Worm (Caenorhabditis elegans): ENCODE data around the gene H39E23.2.

- TF ChIP-seq ama-1 (optimal IDR thresholded peaks at IDR 0.05) = no peak
- TF ChIP-seq fos-1 (tag; optimal IDR thresholded peaks at IDR 0.05) = no peak
- no peak for TF ChIP-seq unc-62 (GFP tag; optimal IDR thresholded peaks at IDR 0.05)
- no peak for TF ChIP-seq nhr-25 (tag; optimal IDR thresholded peaks at IDR 0.05)
- TF ChIP-seq nhr-12 (tag; optimal IDR thresholded peaks at IDR 0.05) = no peak
- TF ChIP-seq aly-2 (tag; optimal IDR thresholded peaks at IDR 0.05) = no peak
- no peak for TF ChIP-seq nhr-23 (tag; optimal IDR thresholded peaks at IDR 0.05)
- no peak for TF ChIP-seq egl-27 (tag; optimal IDR thresholded peaks at IDR 0.05)
- no peak for TF ChIP-seq nhr-11 (tag; optimal IDR thresholded peaks at IDR 0.05)
- no peak for TF ChIP-seq lin-39 (tag; optimal IDR thresholded peaks at IDR 0.05)
- TF ChIP-seq skn-1 (tag; optimal IDR thresholded peaks at IDR 0.05) = no peak
Measured at ce11 chrV:14146199-14146598, 36.1 kb downstream of the H39E23.2 start, which contains the start of gene acs-10.

All from whole organism, L2 larva.